Fruit fly (Drosophila melanogaster) whole organism, embryonic: Measurements from ENCODE around the gene Prp16.
A peak's percentile ranks its signal among the peaks of the same experiment; 100 is the strongest.

Experiments used
- Bgb ChIP-seq: fragments of 200-800 bp; sonication (Bioruptor generic); IDR thresholded peaks from 2 replicates; pipeline ENCODE4 v1.3.6; 2022; ENCODE audit warnings: missing biosample characterization, missing genetic modification characterization; ENCODE audit not compliant: partially characterized antibody
- Bteb2 ChIP-seq: fragments of 200-800 bp; sonication (Bioruptor generic); optimal IDR thresholded peaks from 2 replicates; lab custom pipeline; 2016; ENCODE audit warnings: missing biosample characterization, missing genetic modification characterization
- CG10274 ChIP-seq: fragments of 200-800 bp; sonication (Bioruptor generic); optimal IDR thresholded peaks from 3 replicates; lab custom pipeline; 2017; ENCODE audit warnings: missing biosample characterization, mild to moderate bottlenecking, missing genetic modification characterization
- CG11504 ChIP-seq: fragments of 200-800 bp; sonication (Bioruptor generic); optimal IDR thresholded peaks from 3 replicates; lab custom pipeline; 2019; ENCODE audit warnings: missing biosample characterization, mild to moderate bottlenecking, missing genetic modification characterization, moderate library complexity
- CG13287 ChIP-seq: fragments of 200-800 bp; sonication (Bioruptor generic); IDR thresholded peaks from 2 replicates; pipeline ENCODE4 v1.3.6; 2022; ENCODE audit warnings: missing biosample characterization, missing genetic modification characterization; ENCODE audit not compliant: partially characterized antibody
- CG1603 ChIP-seq: fragments of 200-800 bp; sonication (Bioruptor generic); optimal IDR thresholded peaks from 2 replicates; lab custom pipeline; 2019; ENCODE audit warnings: missing biosample characterization, mild to moderate bottlenecking, missing genetic modification characterization, moderate library complexity
- CG18011 ChIP-seq: fragments of 200-800 bp; sonication (Bioruptor generic); optimal IDR thresholded peaks from 2 replicates; lab custom pipeline; 2017; ENCODE audit warnings: missing biosample characterization, missing genetic modification characterization, mild to moderate bottlenecking, moderate library complexity, missing genotype
- CG18262 ChIP-seq: fragments of 200-800 bp; optimal IDR thresholded peaks from 3 replicates; lab custom pipeline; 2019; ENCODE audit warnings: missing biosample characterization, mild to moderate bottlenecking, missing genetic modification characterization, moderate library complexity
- CG18619 ChIP-seq: fragments of 200-800 bp; sonication (Bioruptor generic); optimal IDR thresholded peaks from 3 replicates; lab custom pipeline; 2017; ENCODE audit warnings: missing biosample characterization, mild to moderate bottlenecking, missing genetic modification characterization
- CG2678 ChIP-seq: fragments of 200-800 bp; sonication (Bioruptor generic); optimal IDR thresholded peaks from 3 replicates; lab custom pipeline; 2019; ENCODE audit warnings: missing biosample characterization, mild to moderate bottlenecking, missing genetic modification characterization, moderate library complexity
- CG2712 ChIP-seq: fragments of 200-800 bp; optimal IDR thresholded peaks from 3 replicates; lab custom pipeline; 2019; ENCODE audit warnings: missing biosample characterization, mild to moderate bottlenecking, missing genetic modification characterization, moderate library complexity
- CG31441 ChIP-seq: fragments of 200-800 bp; sonication (Bioruptor generic); IDR thresholded peaks from 2 replicates; pipeline ENCODE4 v1.3.6; 2022; ENCODE audit warnings: missing biosample characterization, missing genetic modification characterization
- CG34376 ChIP-seq: fragments of 200-800 bp; sonication (Bioruptor generic); optimal IDR thresholded peaks from 2 replicates; lab custom pipeline; 2018; ENCODE audit warnings: missing biosample characterization, mild to moderate bottlenecking, missing genetic modification characterization
- CG4730 ChIP-seq: fragments of 200-800 bp; sonication (Bioruptor generic); IDR thresholded peaks from 2 replicates; pipeline ENCODE4 v1.3.6; 2022; ENCODE audit warnings: missing biosample characterization, missing genetic modification characterization
- CG6683 ChIP-seq: fragments of 200-800 bp; sonication (Bioruptor generic); optimal IDR thresholded peaks from 2 replicates; lab custom pipeline; 2017; ENCODE audit warnings: missing biosample characterization, mild to moderate bottlenecking, missing genetic modification characterization, missing genetic modification reagents
- CG6854 ChIP-seq: fragments of 200-800 bp; sonication (Bioruptor generic); optimal IDR thresholded peaks from 3 replicates; lab custom pipeline; 2017; ENCODE audit warnings: missing biosample characterization, mild to moderate bottlenecking, missing genetic modification characterization
- CG7839 ChIP-seq: fragments of 200-800 bp; sonication (Bioruptor generic); optimal IDR thresholded peaks from 3 replicates; lab custom pipeline; 2018; ENCODE audit warnings: missing biosample characterization, mild to moderate bottlenecking, missing genetic modification characterization, moderate library complexity
- CG9609 ChIP-seq: fragments of 200-800 bp; sonication (Bioruptor generic); optimal IDR thresholded peaks from 3 replicates; lab custom pipeline; 2016; ENCODE audit warnings: missing biosample characterization, missing genetic modification characterization
- Deaf1 ChIP-seq: fragments of 200-800 bp; optimal IDR thresholded peaks from 3 replicates; lab custom pipeline; 2019; ENCODE audit warnings: missing biosample characterization, mild to moderate bottlenecking, missing genetic modification characterization, moderate library complexity
- Doc3 ChIP-seq: fragments of 200-800 bp; sonication (Bioruptor generic); IDR thresholded peaks from 3 replicates; pipeline ENCODE4 v1.3.6; 2022; ENCODE audit warnings: missing biosample characterization, missing genetic modification characterization; ENCODE audit not compliant: partially characterized antibody
- GATAe ChIP-seq: fragments of 200-800 bp; sonication (Bioruptor generic); conservative IDR thresholded peaks from 2 replicates; pipeline ENCODE4 v1.3.6; 2022; ENCODE audit warnings: missing biosample characterization, missing genetic modification characterization
- Hey ChIP-seq: fragments of 200-800 bp; sonication (Bioruptor generic); optimal IDR thresholded peaks from 3 replicates; lab custom pipeline; 2018; ENCODE audit warnings: missing biosample characterization, mild to moderate bottlenecking, missing genetic modification characterization
- Med ChIP-seq: fragments of 200-800 bp; sonication (Bioruptor generic); peaks from one replicate; lab custom pipeline; 2016; ENCODE audit warnings: missing biosample characterization, missing genetic modification characterization, mild to moderate bottlenecking, inconsistent platforms, moderate library complexity
- Meics ChIP-seq: fragments of 200-800 bp; sonication (Bioruptor generic); optimal IDR thresholded peaks from 2 replicates; lab custom pipeline; 2017; ENCODE audit warnings: missing biosample characterization, mild to moderate bottlenecking, missing genetic modification characterization
- NC2α ChIP-seq: fragments of 200-800 bp; sonication (Bioruptor generic); optimal IDR thresholded peaks from 2 replicates; lab custom pipeline; 2016; ENCODE audit warnings: missing biosample characterization, missing genetic modification characterization
- NC2β ChIP-seq: fragments of 200-800 bp; sonication (Bioruptor generic); optimal IDR thresholded peaks from 2 replicates; lab custom pipeline; 2016; ENCODE audit warnings: missing biosample characterization, missing genetic modification characterization
- Oli ChIP-seq: fragments of 200-800 bp; sonication (Bioruptor generic); optimal IDR thresholded peaks from 2 replicates; lab custom pipeline; 2018; ENCODE audit warnings: missing biosample characterization, mild to moderate bottlenecking, missing genetic modification characterization, moderate library complexity
- Sox100B ChIP-seq: fragments of 200-800 bp; sonication (Bioruptor generic); optimal IDR thresholded peaks from 3 replicates; lab custom pipeline; 2018; ENCODE audit warnings: missing biosample characterization, mild to moderate bottlenecking, missing genetic modification characterization
- ato ChIP-seq: fragments of 200-800 bp; sonication (Bioruptor generic); IDR thresholded peaks from 2 replicates; pipeline ENCODE4 v1.3.6; 2022; ENCODE audit warnings: missing biosample characterization, missing genetic modification characterization; ENCODE audit not compliant: partially characterized antibody
- bsh ChIP-seq, 2 experiments: fragments of 200-800 bp; sonication (Bioruptor generic); optimal IDR thresholded peaks; 2 replicates each; lab custom pipeline; 2017 to 2018; ENCODE audit warnings: mild to moderate bottlenecking in 2 of 2, missing biosample characterization in 2 of 2, missing genetic modification characterization in 2 of 2, moderate library complexity in 1 of 2
- dmrt11E ChIP-seq: fragments of 200-800 bp; sonication (Bioruptor generic); optimal IDR thresholded peaks from 3 replicates; lab custom pipeline; 2018; ENCODE audit warnings: missing biosample characterization, mild to moderate bottlenecking, missing genetic modification characterization, moderate library complexity
- gfzf ChIP-seq: fragments of 200-800 bp; sonication (Bioruptor generic); optimal IDR thresholded peaks from 2 replicates; lab custom pipeline; 2016; ENCODE audit warnings: missing biosample characterization, mild to moderate bottlenecking, missing genetic modification characterization, moderate library complexity
- lbe ChIP-seq: fragments of 200-800 bp; sonication (Bioruptor generic); optimal IDR thresholded peaks from 2 replicates; lab custom pipeline; 2016; ENCODE audit warnings: missing biosample characterization, mild to moderate bottlenecking, missing genetic modification characterization
- lilli ChIP-seq: fragments of 200-800 bp; sonication (Bioruptor generic); optimal IDR thresholded peaks from 3 replicates; lab custom pipeline; 2016; ENCODE audit warnings: missing biosample characterization, missing genetic modification characterization
- oc ChIP-seq: fragments of 200-800 bp; sonication (Bioruptor generic); optimal IDR thresholded peaks from 2 replicates; lab custom pipeline; 2018; ENCODE audit warnings: missing biosample characterization, mild to moderate bottlenecking, missing genetic modification characterization, moderate library complexity
- pho ChIP-seq: fragments of 200-800 bp; sonication (Bioruptor generic); optimal IDR thresholded peaks from 2 replicates; lab custom pipeline; 2016; ENCODE audit warnings: missing biosample characterization, missing genetic modification characterization
- pita ChIP-seq: fragments of 200-800 bp; sonication (Bioruptor generic); optimal IDR thresholded peaks from 2 replicates; lab custom pipeline; 2017; ENCODE audit warnings: missing biosample characterization, mild to moderate bottlenecking, missing genetic modification characterization
- sd ChIP-seq: fragments of 200-800 bp; sonication (Bioruptor generic); optimal IDR thresholded peaks from 3 replicates; lab custom pipeline; 2018; ENCODE audit warnings: missing biosample characterization, mild to moderate bottlenecking, missing genetic modification characterization, moderate library complexity
- sens ChIP-seq: fragments of 200-800 bp; sonication (Bioruptor generic); peaks from one replicate; lab custom pipeline; 2016; ENCODE audit warnings: missing biosample characterization, missing genetic modification characterization
- so ChIP-seq: fragments of 200-800 bp; sonication (Bioruptor generic); IDR thresholded peaks from 3 replicates; pipeline ENCODE4 v1.3.6; 2022; ENCODE audit warnings: missing biosample characterization, missing genetic modification characterization
- twi ChIP-seq: fragments of 200-800 bp; optimal IDR thresholded peaks from 2 replicates; lab custom pipeline; 2019; ENCODE audit warnings: missing biosample characterization, mild to moderate bottlenecking, missing genetic modification characterization, moderate library complexity
- zfh2 ChIP-seq: fragments of 200-800 bp; sonication (Bioruptor generic); optimal IDR thresholded peaks from 2 replicates; lab custom pipeline; 2016; ENCODE audit warnings: missing biosample characterization, missing genetic modification characterization

The Prp16 gene

dm6 chrX:14211250-14211944, 10.2 kb downstream of the Prp16 start (continued):
- TF ChIP-seq CG9609 (no peak), CG18262 (peak; percentile 44), CG2712 (no peak), dmrt11E (tag; lab: Kevin White, UChicago) (peak; percentile 11), CG34376 (GFP tag; lab: Kevin White, UChicago) (no peak), Med (GFP tag; lab: Kevin White, UChicago) (peak; percentile 81), lbe (GFP tag; lab: Kevin White, UChicago) (no peak), lilli (GFP tag; lab: Kevin White, UChicago) (no peak), sd (peak; percentile 2), CG7839 (peak; percentile 5), CG11504 (tag; lab: Kevin White, UChicago) (peak; percentile 28), pho (GFP tag; lab: Kevin White, UChicago) (no peak), Doc3 (GFP tag; lab: Robert Waterston, UW) (no peak), zfh2 (no peak), bsh (GFP tag; optimal IDR thresholded peaks at IDR 0.05; lab: Kevin White, UChicago) (peak in 1 of 2 experiments; percentile 5), CG6854 (GFP tag; lab: Kevin White, UChicago) (no peak), CG2678 (tag; lab: Kevin White, UChicago) (peak; percentile 9), CG1603 (tag; lab: Kevin White, UChicago) (peak; percentile 6), so (GFP tag; lab: Robert Waterston, UW) (0 out of 3 replicates have a peak, but pooled peaks have one; percentile 34), GATAe (no peak), oc (tag; lab: Kevin White, UChicago) (no peak), CG13287 (GFP tag; lab: Robert Waterston, UW) (peak; percentile 46; the same call in 1 of the 2 replicates), twi (tag; lab: Kevin White, UChicago) (no peak), CG10274 (no peak), Meics (GFP tag; lab: Kevin White, UChicago) (peak; percentile 3), CG31441 (GFP tag; lab: Robert Waterston, UW) (0 out of 2 replicates have a peak, but pooled peaks have one; percentile 10), Oli (tag; lab: Kevin White, UChicago) (peak; percentile 25), ato (peak; percentile 9; the same call in 1 of the 2 replicates), NC2β (GFP tag; lab: Kevin White, UChicago) (peak; percentile 15), sens (GFP tag; lab: Kevin White, UChicago) (peak; percentile 39), CG18619 (peak; percentile 1), gfzf (GFP tag; lab: Kevin White, UChicago) (no peak), NC2α (GFP tag; lab: Kevin White, UChicago) (peak; percentile 2), CG18011 (GFP tag; lab: Kevin White, UChicago) (no peak), CG4730 (GFP tag; lab: Robert Waterston, UW) (no peak), Deaf1 (peak; percentile 76), Bgb (GFP tag; lab: Robert Waterston, UW) (peak; percentile 24; the same call in 1 of the 2 replicates), Hey (tag; lab: Kevin White, UChicago) (no peak), Sox100B (GFP tag; lab: Kevin White, UChicago) (peak; percentile 14), Bteb2 (GFP tag; lab: Kevin White, UChicago) (no peak), CG6683 (no peak), pita (GFP tag; lab: Kevin White, UChicago) (no peak)
